Fruit fly (Drosophila melanogaster) whole organism, wandering third instar larva: Measurements from ENCODE around the gene Papst2.

Source experiments
- Abd-B ChIP-seq: fragments of >200 bp; optimal IDR thresholded peaks from 2 replicates; lab custom pipeline; 2017; ENCODE audit warnings: missing biosample characterization, missing genetic modification characterization
- CG32264 ChIP-seq: fragments of 200-800 bp; sonication (Bioruptor generic); optimal IDR thresholded peaks from 2 replicates; lab custom pipeline; 2016; ENCODE audit warnings: missing biosample characterization, missing genetic modification characterization
- CG9705 ChIP-seq: fragments of 200-800 bp; sonication (Bioruptor generic); optimal IDR thresholded peaks from 2 replicates; lab custom pipeline; 2018; ENCODE audit warnings: missing biosample characterization, mild to moderate bottlenecking, missing genetic modification characterization
- CrebA ChIP-seq: fragments of 200-800 bp; sonication (Bioruptor generic); optimal IDR thresholded peaks from 2 replicates; lab custom pipeline; 2016; ENCODE audit warnings: missing biosample characterization, mild to moderate bottlenecking, missing genetic modification characterization, borderline replicate concordance
- Dfd ChIP-seq: fragments of >200 bp; optimal IDR thresholded peaks from 2 replicates; lab custom pipeline; 2017; ENCODE audit warnings: missing biosample characterization, missing genetic modification characterization
- Dif ChIP-seq: fragments of 200-275, 200-300 bp; sonication (Bioruptor generic); optimal IDR thresholded peaks from 2 replicates; lab custom pipeline; 2018; ENCODE audit warnings: missing biosample characterization, missing genetic modification characterization; ENCODE audit not compliant: partially characterized antibody
- GATAd ChIP-seq: sonication (Bioruptor generic); optimal IDR thresholded peaks from 2 replicates; lab custom pipeline; 2016; ENCODE audit warnings: missing biosample characterization, missing genetic modification characterization
- HLH106 ChIP-seq: fragments of 200-800 bp; optimal IDR thresholded peaks from 3 replicates; lab custom pipeline; 2019; ENCODE audit warnings: missing biosample characterization, mild to moderate bottlenecking, missing genetic modification characterization, moderate library complexity
- Hnf4 ChIP-seq: fragments of 200-800 bp; sonication (Bioruptor generic); optimal IDR thresholded peaks from 2 replicates; lab custom pipeline; 2016; ENCODE audit warnings: missing biosample characterization, mild to moderate bottlenecking, missing genetic modification characterization
- Hr78 ChIP-seq: fragments of >200 bp; optimal IDR thresholded peaks from 2 replicates; lab custom pipeline; 2017; ENCODE audit warnings: missing biosample characterization, missing genetic modification characterization
- Hr83 ChIP-seq: fragments of 200-300 bp; sonication (Bioruptor generic); optimal IDR thresholded peaks from 2 replicates; lab custom pipeline; 2016; ENCODE audit warnings: missing biosample characterization, mild to moderate bottlenecking, missing genetic modification characterization, moderate library complexity; ENCODE audit not compliant: poor library complexity, severe bottlenecking
- Jra ChIP-seq: sonication (Bioruptor generic); optimal IDR thresholded peaks from 2 replicates; lab custom pipeline; 2016; ENCODE audit warnings: missing biosample characterization, missing genetic modification characterization
- Mio ChIP-seq: sonication (Bioruptor generic); optimal IDR thresholded peaks from 2 replicates; lab custom pipeline; 2016; ENCODE audit warnings: missing biosample characterization, missing genetic modification characterization
- Myc ChIP-seq: fragments of >200 bp; optimal IDR thresholded peaks from 2 replicates; lab custom pipeline; 2017
- N ChIP-seq: fragments of >200 bp; optimal IDR thresholded peaks from 2 replicates; lab custom pipeline; 2018; ENCODE audit warnings: missing biosample characterization, missing external identifiers, missing genetic modification characterization
- OdsH ChIP-seq: fragments of 200-800 bp; sonication (Bioruptor generic); optimal IDR thresholded peaks from 2 replicates; lab custom pipeline; 2016; ENCODE audit warnings: missing biosample characterization, mild to moderate bottlenecking, missing genetic modification characterization
- Rel ChIP-seq, 2 experiments: fragments of 200-800 bp; sonication (Bioruptor generic) in 1 of 2; optimal IDR thresholded peaks; 2 replicates in 1 of 2; 3 replicates in 1 of 2; lab custom pipeline; 2016 to 2019; ENCODE audit warnings: mild to moderate bottlenecking in 2 of 2, missing biosample characterization in 2 of 2, missing genetic modification characterization in 2 of 2, moderate library complexity in 1 of 2
- Sp1 ChIP-seq: fragments of 200-800 bp; sonication (Bioruptor generic); optimal IDR thresholded peaks from 3 replicates; lab custom pipeline; 2019; ENCODE audit warnings: missing biosample characterization, mild to moderate bottlenecking, missing genetic modification characterization, moderate library complexity
- Vsx2 ChIP-seq: fragments of 200-300, 225-300 bp; sonication (Bioruptor generic); optimal IDR thresholded peaks from 2 replicates; lab custom pipeline; 2018; ENCODE audit warnings: missing biosample characterization, missing genetic modification characterization; ENCODE audit not compliant: partially characterized antibody
- br ChIP-seq: fragments of 200-800 bp; sonication (Bioruptor generic); optimal IDR thresholded peaks from 2 replicates; lab custom pipeline; 2016; ENCODE audit warnings: missing biosample characterization, missing genetic modification characterization
- brk ChIP-seq: fragments of 200-800 bp; sonication (Bioruptor generic); optimal IDR thresholded peaks from 2 replicates; lab custom pipeline; 2016; ENCODE audit warnings: missing biosample characterization, mild to moderate bottlenecking, missing genetic modification characterization
- dl ChIP-seq, 2 experiments: fragments of 175-275, 200-275 bp in 1 of 2; fragments of 200-275 bp in 1 of 2; sonication (Bioruptor generic); optimal IDR thresholded peaks; lab custom pipeline; 2018; ENCODE audit warnings: mild to moderate bottlenecking in 2 of 2, missing biosample characterization in 2 of 2, missing genetic modification characterization in 2 of 2, moderate library complexity in 2 of 2; ENCODE audit not compliant: partially characterized antibody in 2 of 2, insufficient read depth in 1 of 2
- dmrt93B ChIP-seq: fragments of 200-800 bp; sonication (Bioruptor generic); optimal IDR thresholded peaks from 2 replicates; lab custom pipeline; 2018; ENCODE audit warnings: missing biosample characterization, mild to moderate bottlenecking, missing genetic modification characterization
- dsf ChIP-seq: sonication (Bioruptor generic); optimal IDR thresholded peaks from 2 replicates; lab custom pipeline; 2016; ENCODE audit warnings: missing biosample characterization, missing genetic modification characterization, borderline replicate concordance
- ey ChIP-seq: fragments of 200-800 bp; sonication (Bioruptor generic); optimal IDR thresholded peaks from 2 replicates; lab custom pipeline; 2016; ENCODE audit warnings: missing biosample characterization, missing genetic modification characterization
- foxo ChIP-seq, 2 experiments: fragments of 200-800 bp; sonication (Bioruptor generic); optimal IDR thresholded peaks; 2 replicates in 1 of 2; 3 replicates in 1 of 2; lab custom pipeline; 2016 to 2017; ENCODE audit warnings: missing biosample characterization in 2 of 2, missing genetic modification characterization in 2 of 2
- fru ChIP-seq: fragments of 200-800 bp; sonication (Bioruptor generic); optimal IDR thresholded peaks from 3 replicates; lab custom pipeline; 2016; ENCODE audit warnings: missing biosample characterization, mild to moderate bottlenecking, missing genetic modification characterization
- h ChIP-seq: fragments of 200-800 bp; sonication (Bioruptor generic); optimal IDR thresholded peaks from 3 replicates; lab custom pipeline; 2016; ENCODE audit warnings: missing biosample characterization, mild to moderate bottlenecking, missing genetic modification characterization
- jim ChIP-seq: fragments of 175-275, 200-325 bp; sonication (Bioruptor generic); optimal IDR thresholded peaks from 2 replicates; lab custom pipeline; 2016; ENCODE audit warnings: missing biosample characterization, mild to moderate bottlenecking, missing genetic modification characterization
- lola ChIP-seq: fragments of >200 bp; optimal IDR thresholded peaks from 2 replicates; lab custom pipeline; 2017; ENCODE audit warnings: missing biosample characterization, missing genetic modification characterization
- pan ChIP-seq: fragments of >200 bp; optimal IDR thresholded peaks from 2 replicates; lab custom pipeline; 2017
- psq ChIP-seq: fragments of 200-800 bp; sonication (Bioruptor generic); optimal IDR thresholded peaks from 3 replicates; lab custom pipeline; 2017; ENCODE audit warnings: missing biosample characterization, mild to moderate bottlenecking, missing genetic modification characterization, moderate library complexity
- rgr ChIP-seq: fragments of 200-800 bp; sonication (Bioruptor generic); optimal IDR thresholded peaks from 3 replicates; lab custom pipeline; 2016; ENCODE audit warnings: missing biosample characterization, mild to moderate bottlenecking, missing genetic modification characterization
- sage ChIP-seq: fragments of 200-800 bp; sonication (Bioruptor generic); optimal IDR thresholded peaks from 2 replicates; lab custom pipeline; 2016; ENCODE audit warnings: missing biosample characterization, mild to moderate bottlenecking, missing genetic modification characterization
- sv ChIP-seq: fragments of 200-800 bp; sonication (Bioruptor generic); optimal IDR thresholded peaks from 3 replicates; lab custom pipeline; 2016; ENCODE audit warnings: missing biosample characterization, missing genetic modification characterization
- tai ChIP-seq: sonication (Bioruptor generic); optimal IDR thresholded peaks from 2 replicates; lab custom pipeline; 2016; ENCODE audit warnings: missing biosample characterization, missing genetic modification characterization
- usp ChIP-seq: fragments of >200 bp; optimal IDR thresholded peaks from 2 replicates; lab custom pipeline; 2017; ENCODE audit warnings: missing biosample characterization, missing genetic modification characterization
- woc ChIP-seq: sonication (Bioruptor generic); optimal IDR thresholded peaks from 2 replicates; lab custom pipeline; 2016; ENCODE audit warnings: missing biosample characterization, mild to moderate bottlenecking, missing genetic modification characterization

Papst2 gene

DNA sequence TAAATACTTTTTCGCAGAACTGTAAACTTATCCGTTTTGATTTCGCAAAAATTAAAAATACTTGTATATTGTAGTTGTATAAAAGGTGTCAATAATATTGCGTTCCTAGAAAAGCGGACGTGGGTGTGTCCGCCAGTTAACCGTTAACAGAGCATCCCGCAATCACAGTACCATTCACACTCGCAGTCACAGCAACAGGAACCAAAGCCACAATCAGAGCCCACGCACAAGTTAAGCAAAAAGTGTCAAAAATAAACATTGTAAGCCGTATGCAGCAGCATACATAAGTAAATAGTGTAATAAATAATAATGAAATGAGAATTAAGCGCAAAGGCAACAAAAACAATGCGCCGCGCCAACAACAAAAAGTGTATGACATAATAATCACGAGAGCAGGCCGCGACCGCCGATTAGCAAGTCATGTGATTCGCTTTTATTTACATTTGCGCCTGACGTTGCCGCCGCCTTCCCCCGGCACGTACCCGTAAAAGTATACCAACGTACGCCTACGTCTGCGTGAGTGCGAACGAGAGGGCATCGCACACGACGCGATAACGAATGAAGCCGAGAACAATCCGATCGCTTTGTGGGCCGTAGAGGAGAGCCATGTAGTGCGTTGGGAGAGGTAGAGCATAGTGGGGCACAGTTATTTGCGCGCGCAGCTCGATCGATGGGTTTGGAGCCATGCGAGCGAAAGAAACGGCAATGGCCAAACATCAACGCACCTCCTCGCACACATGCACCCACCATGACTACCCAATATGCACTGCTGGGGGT, 32.7 kb upstream of the Papst2 start:
- TF ChIP-seq HLH106, result no peak
- TF ChIP-seq Sp1, result peak; percentile 17
- TF ChIP-seq Mio (GFP tag; lab: Kevin White, UChicago), result no peak
- TF ChIP-seq Hnf4, result peak; percentile 50
- TF ChIP-seq Jra (GFP tag; lab: Kevin White, UChicago), result peak; percentile 39
- TF ChIP-seq Vsx2 (GFP tag; lab: Kevin White, UChicago), result no peak
- peak; percentile 28 for TF ChIP-seq OdsH (GFP tag; lab: Kevin White, UChicago)
- no peak for TF ChIP-seq Rel (GFP tag; optimal IDR thresholded peaks at IDR 0.05; lab: Kevin White, UChicago)
- TF ChIP-seq Rel (tag; optimal IDR thresholded peaks at IDR 0.05; lab: Kevin White, UChicago), result peak; percentile 89
- TF ChIP-seq brk (GFP tag; lab: Kevin White, UChicago), result peak; percentile 9
- peak; percentile 73 for TF ChIP-seq woc
- TF ChIP-seq CG9705 (GFP tag; lab: Kevin White, UChicago), result no peak
- no peak for TF ChIP-seq rgr (GFP tag; lab: Kevin White, UChicago)
- TF ChIP-seq br, result peak; percentile 70
- TF ChIP-seq Abd-B, result no peak
- peak; percentile 26 for TF ChIP-seq ey (GFP tag; lab: Kevin White, UChicago)
- TF ChIP-seq Hr83, result peak; percentile 95
- TF ChIP-seq usp (GFP tag; lab: Kevin White, UChicago), result no peak
- peak in 1 of 2 experiments; percentile 10 for TF ChIP-seq foxo (GFP tag; optimal IDR thresholded peaks at IDR 0.05; lab: Kevin White, UChicago)
- TF ChIP-seq Dif (GFP tag; lab: Kevin White, UChicago), result peak; percentile 81
- peak; percentile 63 to 84 for TF ChIP-seq dl (GFP tag; optimal IDR thresholded peaks at IDR 0.05; lab: Kevin White, UChicago; ENCODE audit: insufficient read depth in 1 of 2, partially characterized antibody in 2 of 2)
- TF ChIP-seq fru (GFP tag; lab: Kevin White, UChicago), result peak; percentile 36
- TF ChIP-seq psq (GFP tag; lab: Kevin White, UChicago), result peak; percentile 0
- TF ChIP-seq h, result peak; percentile 94
- TF ChIP-seq, all 38 proteins: peak for 16

DNA sequence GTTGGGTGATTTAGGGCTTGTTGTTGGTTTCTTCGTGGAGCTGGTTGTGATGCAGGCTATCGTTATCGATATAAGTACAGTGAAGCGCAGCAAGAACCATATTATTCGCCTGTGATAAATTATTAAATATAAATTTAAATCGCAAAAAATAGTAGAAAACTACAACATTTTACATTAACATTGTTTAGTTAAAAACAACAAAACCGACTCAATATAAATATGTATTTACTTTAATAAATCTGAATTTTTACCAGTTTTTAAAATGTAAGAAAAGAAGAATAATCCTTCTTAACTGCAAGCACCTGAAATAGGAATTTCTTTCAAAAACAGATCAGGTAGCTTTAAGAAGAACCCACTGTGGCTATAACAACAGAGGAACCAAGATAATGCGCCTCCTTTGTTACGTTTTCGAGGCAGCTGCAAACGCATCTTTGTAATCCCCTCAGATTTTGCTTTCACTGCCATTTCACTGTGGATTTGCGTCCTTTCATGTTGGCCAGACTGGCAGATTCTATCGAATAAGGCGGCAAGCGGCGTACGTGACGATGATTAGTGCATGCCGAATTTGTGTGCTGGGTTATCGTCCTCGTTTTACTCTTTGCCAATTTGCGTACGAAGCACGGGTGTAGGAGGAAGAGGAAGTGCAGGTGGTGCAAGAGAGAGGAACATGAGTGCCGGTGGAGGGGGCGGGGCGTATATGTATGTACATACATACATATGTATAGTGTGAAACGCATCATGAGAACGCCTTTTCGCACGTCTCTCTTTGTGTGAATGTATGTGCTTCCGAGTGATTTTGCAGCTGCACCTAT, 31.9 kb upstream of the Papst2 start:
- TF ChIP-seq Dif (GFP tag; lab: Kevin White, UChicago) (peak; percentile 43), Abd-B (no peak), Myc (lab: Kevin White, UChicago) (no peak), lola (GFP tag; lab: Kevin White, UChicago) (no peak), dl (GFP tag; optimal IDR thresholded peaks at IDR 0.05; lab: Kevin White, UChicago; ENCODE audit: insufficient read depth in 1 of 2, partially characterized antibody in 2 of 2) (peak in 1 of 2 experiments; percentile 26), pan (lab: Kevin White, UChicago) (no peak), rgr (GFP tag; lab: Kevin White, UChicago) (peak; percentile 32), br (no peak), foxo (GFP tag; optimal IDR thresholded peaks at IDR 0.05; lab: Kevin White, UChicago) (peak in 1 of 2 experiments; percentile 52), tai (GFP tag; lab: Kevin White, UChicago) (no peak), N (no peak), Sp1 (peak; percentile 4), dmrt93B (GFP tag; lab: Kevin White, UChicago) (no peak), Jra (GFP tag; lab: Kevin White, UChicago) (no peak), ey (GFP tag; lab: Kevin White, UChicago) (peak; percentile 1), Dfd (GFP tag; lab: Kevin White, UChicago) (no peak), Rel (GFP tag; optimal IDR thresholded peaks at IDR 0.05; lab: Kevin White, UChicago) (no peak), Rel (tag; optimal IDR thresholded peaks at IDR 0.05; lab: Kevin White, UChicago) (peak; percentile 17), Hr78 (GFP tag; lab: Kevin White, UChicago) (no peak), psq (GFP tag; lab: Kevin White, UChicago) (peak; percentile 13), CG32264 (GFP tag; lab: Kevin White, UChicago) (no peak), Hnf4 (peak; percentile 4), woc (peak; percentile 57), CG9705 (GFP tag; lab: Kevin White, UChicago) (no peak), HLH106 (peak; percentile 20), Vsx2 (GFP tag; lab: Kevin White, UChicago) (no peak), Hr83 (no peak), jim (no peak), brk (GFP tag; lab: Kevin White, UChicago) (peak; percentile 20), OdsH (GFP tag; lab: Kevin White, UChicago) (no peak), sv (GFP tag; lab: Kevin White, UChicago) (no peak), usp (GFP tag; lab: Kevin White, UChicago) (no peak), GATAd (GFP tag; lab: Kevin White, UChicago) (no peak), sage (GFP tag; lab: Kevin White, UChicago) (no peak), h (no peak), dsf (GFP tag; lab: Kevin White, UChicago) (no peak), Mio (GFP tag; lab: Kevin White, UChicago) (no peak), fru (GFP tag; lab: Kevin White, UChicago) (no peak), CrebA (GFP tag; lab: Kevin White, UChicago) (no peak)
